Fruit fly (Drosophila melanogaster): ENCODE measurements around the gene CG34150.

dm6 chr3R:24787734-24788133, 26.3 kb upstream of the CG34150 start, which contains the start of gene Ets96B:
- no peak for TF ChIP-seq CG7368 (GFP tag; optimal IDR thresholded peaks at IDR 0.05)
- no peak for TF ChIP-seq eg (GFP tag; IDR thresholded peaks at IDR 0.05)
- TF ChIP-seq CG10631 (GFP tag; optimal IDR thresholded peaks at IDR 0.05) = no peak
- TF ChIP-seq Sox14 (GFP tag; optimal IDR thresholded peaks at IDR 0.05) = no peak
- TF ChIP-seq CG6792 (GFP tag; optimal IDR thresholded peaks at IDR 0.05) = no peak
- no peak for TF ChIP-seq Sox102F (GFP tag; optimal IDR thresholded peaks at IDR 0.05)
- no peak for TF ChIP-seq acj6 (GFP tag; optimal IDR thresholded peaks at IDR 0.05)
